Fruit fly (Drosophila melanogaster): ENCODE data around the gene ppk5.

ppk5 gene

dm6 chr3L:21501928-21502327 lies 32.5 kb upstream of the ppk5 start (continued):
- TF ChIP-seq Doc3 (GFP tag; IDR thresholded peaks at IDR 0.05; ENCODE audit: partially characterized antibody): no peak
- TF ChIP-seq dm (GFP tag; optimal IDR thresholded peaks at IDR 0.05): no peak
- peak; percentile 14 for TF ChIP-seq zfh2 (GFP tag; optimal IDR thresholded peaks at IDR 0.05)
- no peak for TF ChIP-seq kay (GFP tag; optimal IDR thresholded peaks at IDR 0.05)
- TF ChIP-seq CG10431 (GFP tag; optimal IDR thresholded peaks at IDR 0.05): no peak
- no peak for TF ChIP-seq dpn (GFP tag; optimal IDR thresholded peaks at IDR 0.05)
- TF ChIP-seq sima (GFP tag; optimal IDR thresholded peaks at IDR 0.05): no peak
- TF ChIP-seq CG1603 (tag; optimal IDR thresholded peaks at IDR 0.05): peak; percentile 15
- no peak for TF ChIP-seq CG31388 (GFP tag; optimal IDR thresholded peaks at IDR 0.05)
- TF ChIP-seq Atf6 (GFP tag; IDR thresholded peaks at IDR 0.05): 0 out of 2 replicates have a peak, but pooled peaks have one; percentile 36
- no peak for TF ChIP-seq esg (GFP tag; conservative IDR thresholded peaks at IDR 0.05)
- no peak; the same call in 2 of the 3 replicates for TF ChIP-seq B-H1 (GFP tag; IDR thresholded peaks at IDR 0.05)
- no peak for TF ChIP-seq CG4854 (GFP tag; optimal IDR thresholded peaks at IDR 0.05)
- peak; percentile 39; the same call in 1 of the 2 replicates for TF ChIP-seq E2f1 (GFP tag; IDR thresholded peaks at IDR 0.05)
- TF ChIP-seq fd64A (GFP tag; optimal IDR thresholded peaks at IDR 0.05): no peak
- peak; percentile 12 for TF ChIP-seq CG30403 (GFP tag; optimal IDR thresholded peaks at IDR 0.05)
- no peak for TF ChIP-seq Meics (GFP tag; optimal IDR thresholded peaks at IDR 0.05)
- no peak for TF ChIP-seq HLH54F (GFP tag; optimal IDR thresholded peaks at IDR 0.05)
- TF ChIP-seq grn (GFP tag; optimal IDR thresholded peaks at IDR 0.05): peak; percentile 75
- TF ChIP-seq CG15514 (GFP tag; optimal IDR thresholded peaks at IDR 0.05): peak; percentile 18
- no peak for TF ChIP-seq cato (GFP tag; optimal IDR thresholded peaks at IDR 0.05; ENCODE audit: borderline replicate concordance)
- no peak for TF ChIP-seq NC2β (GFP tag; optimal IDR thresholded peaks at IDR 0.05)
- TF ChIP-seq CG9797 (GFP tag; optimal IDR thresholded peaks at IDR 0.05): no peak
- TF ChIP-seq H2.0 (GFP tag; IDR thresholded peaks at IDR 0.05): no peak
- TF ChIP-seq sug (tag; optimal IDR thresholded peaks at IDR 0.05): peak; percentile 61
- no peak for TF ChIP-seq ham (GFP tag; IDR thresholded peaks at IDR 0.05)
- TF ChIP-seq hkb (optimal IDR thresholded peaks at IDR 0.05): no peak
- 0 out of 2 replicates have a peak, but pooled peaks have one; percentile 50 for TF ChIP-seq hkb (GFP tag; IDR thresholded peaks at IDR 0.05)
- TF ChIP-seq CG12236 (GFP tag; optimal IDR thresholded peaks at IDR 0.05): no peak
- no peak for TF ChIP-seq CG14667 (GFP tag; IDR thresholded peaks at IDR 0.05)
- TF ChIP-seq wdn (GFP tag; IDR thresholded peaks at IDR 0.05): 0 out of 2 replicates have a peak, but pooled peaks have one; percentile 42
- TF ChIP-seq exex (tag; optimal IDR thresholded peaks at IDR 0.05): peak; percentile 51
- peak; percentile 2 for TF ChIP-seq Fer1 (GFP tag; optimal IDR thresholded peaks at IDR 0.05)
- no peak for TF ChIP-seq CG16863 (GFP tag; optimal IDR thresholded peaks at IDR 0.05)
- peak; percentile 11 for TF ChIP-seq Ets65A (GFP tag)
- TF ChIP-seq pfk (GFP tag; optimal IDR thresholded peaks at IDR 0.05): no peak
- TF ChIP-seq sens (GFP tag): no peak
- TF ChIP-seq gfzf (GFP tag; optimal IDR thresholded peaks at IDR 0.05): no peak
- TF ChIP-seq CG8944 (GFP tag; optimal IDR thresholded peaks at IDR 0.05): no peak
- no peak for TF ChIP-seq sim (GFP tag; IDR thresholded peaks at IDR 0.05)
- TF ChIP-seq aop (GFP tag; IDR thresholded peaks at IDR 0.05): no peak
- no peak for TF ChIP-seq CG17568 (GFP tag; optimal IDR thresholded peaks at IDR 0.05)
- no peak for TF ChIP-seq bsh (GFP tag; optimal IDR thresholded peaks at IDR 0.05)
- peak; percentile 25 for TF ChIP-seq lilli (GFP tag; optimal IDR thresholded peaks at IDR 0.05)
- TF ChIP-seq CG18476 (GFP tag; optimal IDR thresholded peaks at IDR 0.05): no peak
- TF ChIP-seq pzg (GFP tag; optimal IDR thresholded peaks at IDR 0.05): no peak
- peak; percentile 50; the same call in 1 of the 2 replicates for TF ChIP-seq CG32532 (GFP tag; IDR thresholded peaks at IDR 0.05)
- no peak for TF ChIP-seq hb (GFP tag; IDR thresholded peaks at IDR 0.05; ENCODE audit: partially characterized antibody)
- no peak for TF ChIP-seq tio (GFP tag; optimal IDR thresholded peaks at IDR 0.05)
- no peak for TF ChIP-seq knrl (GFP tag; IDR thresholded peaks at IDR 0.05; ENCODE audit: partially characterized antibody)
- TF ChIP-seq CG3995 (GFP tag; optimal IDR thresholded peaks at IDR 0.05): no peak
- TF ChIP-seq CG3065 (GFP tag; optimal IDR thresholded peaks at IDR 0.05): no peak
- TF ChIP-seq Hr39 (optimal IDR thresholded peaks at IDR 0.05): no peak

Data from whole organism, embryonic.